Fruit fly (Drosophila melanogaster) whole organism, wandering third instar larva: ENCODE results near the gene gig.

ENCODE experiments used
- Abd-B ChIP-seq: fragments of >200 bp; optimal IDR thresholded peaks from 2 replicates; lab custom pipeline; 2017; ENCODE audit warnings: missing biosample characterization, missing genetic modification characterization
- CG32264 ChIP-seq: fragments of 200-800 bp; sonication (Bioruptor generic); optimal IDR thresholded peaks from 2 replicates; lab custom pipeline; 2016; ENCODE audit warnings: missing biosample characterization, missing genetic modification characterization
- CG9705 ChIP-seq: fragments of 200-800 bp; sonication (Bioruptor generic); optimal IDR thresholded peaks from 2 replicates; lab custom pipeline; 2018; ENCODE audit warnings: missing biosample characterization, mild to moderate bottlenecking, missing genetic modification characterization
- CrebA ChIP-seq: fragments of 200-800 bp; sonication (Bioruptor generic); optimal IDR thresholded peaks from 2 replicates; lab custom pipeline; 2016; ENCODE audit warnings: missing biosample characterization, mild to moderate bottlenecking, missing genetic modification characterization, borderline replicate concordance
- Dfd ChIP-seq: fragments of >200 bp; optimal IDR thresholded peaks from 2 replicates; lab custom pipeline; 2017; ENCODE audit warnings: missing biosample characterization, missing genetic modification characterization
- Dif ChIP-seq: fragments of 200-275, 200-300 bp; sonication (Bioruptor generic); optimal IDR thresholded peaks from 2 replicates; lab custom pipeline; 2018; ENCODE audit warnings: missing biosample characterization, missing genetic modification characterization; ENCODE audit not compliant: partially characterized antibody
- GATAd ChIP-seq: sonication (Bioruptor generic); optimal IDR thresholded peaks from 2 replicates; lab custom pipeline; 2016; ENCODE audit warnings: missing biosample characterization, missing genetic modification characterization
- HLH106 ChIP-seq: fragments of 200-800 bp; optimal IDR thresholded peaks from 3 replicates; lab custom pipeline; 2019; ENCODE audit warnings: missing biosample characterization, mild to moderate bottlenecking, missing genetic modification characterization, moderate library complexity
- Hnf4 ChIP-seq: fragments of 200-800 bp; sonication (Bioruptor generic); optimal IDR thresholded peaks from 2 replicates; lab custom pipeline; 2016; ENCODE audit warnings: missing biosample characterization, mild to moderate bottlenecking, missing genetic modification characterization
- Hr78 ChIP-seq: fragments of >200 bp; optimal IDR thresholded peaks from 2 replicates; lab custom pipeline; 2017; ENCODE audit warnings: missing biosample characterization, missing genetic modification characterization
- Hr83 ChIP-seq: fragments of 200-300 bp; sonication (Bioruptor generic); optimal IDR thresholded peaks from 2 replicates; lab custom pipeline; 2016; ENCODE audit warnings: missing biosample characterization, mild to moderate bottlenecking, missing genetic modification characterization, moderate library complexity; ENCODE audit not compliant: poor library complexity, severe bottlenecking
- Jra ChIP-seq: sonication (Bioruptor generic); optimal IDR thresholded peaks from 2 replicates; lab custom pipeline; 2016; ENCODE audit warnings: missing biosample characterization, missing genetic modification characterization
- Mio ChIP-seq: sonication (Bioruptor generic); optimal IDR thresholded peaks from 2 replicates; lab custom pipeline; 2016; ENCODE audit warnings: missing biosample characterization, missing genetic modification characterization
- Myc ChIP-seq: fragments of >200 bp; optimal IDR thresholded peaks from 2 replicates; lab custom pipeline; 2017
- N ChIP-seq: fragments of >200 bp; optimal IDR thresholded peaks from 2 replicates; lab custom pipeline; 2018; ENCODE audit warnings: missing biosample characterization, missing external identifiers, missing genetic modification characterization
- OdsH ChIP-seq: fragments of 200-800 bp; sonication (Bioruptor generic); optimal IDR thresholded peaks from 2 replicates; lab custom pipeline; 2016; ENCODE audit warnings: missing biosample characterization, mild to moderate bottlenecking, missing genetic modification characterization
- Rel ChIP-seq, 2 experiments: fragments of 200-800 bp; sonication (Bioruptor generic) in 1 of 2; optimal IDR thresholded peaks; 2 replicates in 1 of 2; 3 replicates in 1 of 2; lab custom pipeline; 2016 to 2019; ENCODE audit warnings: mild to moderate bottlenecking in 2 of 2, missing biosample characterization in 2 of 2, missing genetic modification characterization in 2 of 2, moderate library complexity in 1 of 2
- Sp1 ChIP-seq: fragments of 200-800 bp; sonication (Bioruptor generic); optimal IDR thresholded peaks from 3 replicates; lab custom pipeline; 2019; ENCODE audit warnings: missing biosample characterization, mild to moderate bottlenecking, missing genetic modification characterization, moderate library complexity
- Vsx2 ChIP-seq: fragments of 200-300, 225-300 bp; sonication (Bioruptor generic); optimal IDR thresholded peaks from 2 replicates; lab custom pipeline; 2018; ENCODE audit warnings: missing biosample characterization, missing genetic modification characterization; ENCODE audit not compliant: partially characterized antibody
- br ChIP-seq: fragments of 200-800 bp; sonication (Bioruptor generic); optimal IDR thresholded peaks from 2 replicates; lab custom pipeline; 2016; ENCODE audit warnings: missing biosample characterization, missing genetic modification characterization
- brk ChIP-seq: fragments of 200-800 bp; sonication (Bioruptor generic); optimal IDR thresholded peaks from 2 replicates; lab custom pipeline; 2016; ENCODE audit warnings: missing biosample characterization, mild to moderate bottlenecking, missing genetic modification characterization
- dl ChIP-seq, 2 experiments: fragments of 175-275, 200-275 bp in 1 of 2; fragments of 200-275 bp in 1 of 2; sonication (Bioruptor generic); optimal IDR thresholded peaks; lab custom pipeline; 2018; ENCODE audit warnings: mild to moderate bottlenecking in 2 of 2, missing biosample characterization in 2 of 2, missing genetic modification characterization in 2 of 2, moderate library complexity in 2 of 2; ENCODE audit not compliant: partially characterized antibody in 2 of 2, insufficient read depth in 1 of 2
- dmrt93B ChIP-seq: fragments of 200-800 bp; sonication (Bioruptor generic); optimal IDR thresholded peaks from 2 replicates; lab custom pipeline; 2018; ENCODE audit warnings: missing biosample characterization, mild to moderate bottlenecking, missing genetic modification characterization
- dsf ChIP-seq: sonication (Bioruptor generic); optimal IDR thresholded peaks from 2 replicates; lab custom pipeline; 2016; ENCODE audit warnings: missing biosample characterization, missing genetic modification characterization, borderline replicate concordance
- ey ChIP-seq: fragments of 200-800 bp; sonication (Bioruptor generic); optimal IDR thresholded peaks from 2 replicates; lab custom pipeline; 2016; ENCODE audit warnings: missing biosample characterization, missing genetic modification characterization
- foxo ChIP-seq, 2 experiments: fragments of 200-800 bp; sonication (Bioruptor generic); optimal IDR thresholded peaks; 2 replicates in 1 of 2; 3 replicates in 1 of 2; lab custom pipeline; 2016 to 2017; ENCODE audit warnings: missing biosample characterization in 2 of 2, missing genetic modification characterization in 2 of 2
- fru ChIP-seq: fragments of 200-800 bp; sonication (Bioruptor generic); optimal IDR thresholded peaks from 3 replicates; lab custom pipeline; 2016; ENCODE audit warnings: missing biosample characterization, mild to moderate bottlenecking, missing genetic modification characterization
- h ChIP-seq: fragments of 200-800 bp; sonication (Bioruptor generic); optimal IDR thresholded peaks from 3 replicates; lab custom pipeline; 2016; ENCODE audit warnings: missing biosample characterization, mild to moderate bottlenecking, missing genetic modification characterization
- jim ChIP-seq: fragments of 175-275, 200-325 bp; sonication (Bioruptor generic); optimal IDR thresholded peaks from 2 replicates; lab custom pipeline; 2016; ENCODE audit warnings: missing biosample characterization, mild to moderate bottlenecking, missing genetic modification characterization
- lola ChIP-seq: fragments of >200 bp; optimal IDR thresholded peaks from 2 replicates; lab custom pipeline; 2017; ENCODE audit warnings: missing biosample characterization, missing genetic modification characterization
- pan ChIP-seq: fragments of >200 bp; optimal IDR thresholded peaks from 2 replicates; lab custom pipeline; 2017
- psq ChIP-seq: fragments of 200-800 bp; sonication (Bioruptor generic); optimal IDR thresholded peaks from 3 replicates; lab custom pipeline; 2017; ENCODE audit warnings: missing biosample characterization, mild to moderate bottlenecking, missing genetic modification characterization, moderate library complexity
- rgr ChIP-seq: fragments of 200-800 bp; sonication (Bioruptor generic); optimal IDR thresholded peaks from 3 replicates; lab custom pipeline; 2016; ENCODE audit warnings: missing biosample characterization, mild to moderate bottlenecking, missing genetic modification characterization
- sage ChIP-seq: fragments of 200-800 bp; sonication (Bioruptor generic); optimal IDR thresholded peaks from 2 replicates; lab custom pipeline; 2016; ENCODE audit warnings: missing biosample characterization, mild to moderate bottlenecking, missing genetic modification characterization
- sv ChIP-seq: fragments of 200-800 bp; sonication (Bioruptor generic); optimal IDR thresholded peaks from 3 replicates; lab custom pipeline; 2016; ENCODE audit warnings: missing biosample characterization, missing genetic modification characterization
- tai ChIP-seq: sonication (Bioruptor generic); optimal IDR thresholded peaks from 2 replicates; lab custom pipeline; 2016; ENCODE audit warnings: missing biosample characterization, missing genetic modification characterization
- usp ChIP-seq: fragments of >200 bp; optimal IDR thresholded peaks from 2 replicates; lab custom pipeline; 2017; ENCODE audit warnings: missing biosample characterization, missing genetic modification characterization
- woc ChIP-seq: sonication (Bioruptor generic); optimal IDR thresholded peaks from 2 replicates; lab custom pipeline; 2016; ENCODE audit warnings: missing biosample characterization, mild to moderate bottlenecking, missing genetic modification characterization

Gene gig

DNA sequence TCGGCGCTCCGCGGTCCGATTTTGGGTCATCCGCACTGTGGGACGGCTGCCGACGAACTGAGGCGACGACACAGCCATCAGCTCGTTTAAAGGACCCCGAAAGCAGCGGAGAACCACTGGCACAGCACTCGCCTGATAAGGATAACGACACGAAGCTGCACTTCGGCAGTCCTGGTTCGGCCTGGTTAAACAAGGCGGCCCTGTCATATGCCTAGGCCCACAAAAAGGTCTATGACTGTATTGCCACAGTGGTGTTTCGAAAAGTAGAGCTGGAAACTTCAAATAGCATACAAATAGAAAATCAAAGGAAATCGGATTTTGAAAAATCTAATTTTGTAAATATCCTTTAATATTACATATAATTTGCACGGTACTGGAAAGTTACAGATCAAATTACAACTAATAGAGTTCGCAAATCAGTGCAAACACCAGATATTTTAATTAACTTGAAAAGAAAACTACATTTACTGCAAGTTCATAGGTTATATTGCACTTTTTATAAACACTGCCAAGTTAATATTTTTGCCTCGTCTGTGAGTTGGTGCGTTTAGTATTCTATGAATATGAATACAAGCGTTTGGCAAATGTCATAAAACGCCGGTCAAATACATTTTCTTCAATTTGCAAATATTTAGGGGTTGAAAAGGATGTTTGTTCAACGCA, 56.4 kb downstream of the gig start:
- no peak for TF ChIP-seq usp (GFP tag; lab: Kevin White, UChicago)
- peak; percentile 12 for TF ChIP-seq fru (GFP tag; lab: Kevin White, UChicago)
- TF ChIP-seq N, result no peak
- peak; percentile 8 for TF ChIP-seq dsf
- TF ChIP-seq Hr78 (GFP tag; lab: Kevin White, UChicago), result no peak
- TF ChIP-seq Hr83 (GFP tag; lab: Kevin White, UChicago), result no peak
- no peak for TF ChIP-seq Hnf4 (GFP tag; lab: Kevin White, UChicago)
- peak; percentile 50 for TF ChIP-seq sv
- TF ChIP-seq Sp1 (GFP tag; lab: Kevin White, UChicago), result peak; percentile 39
- no peak for TF ChIP-seq HLH106 (tag; lab: Kevin White, UChicago)
- TF ChIP-seq tai (GFP tag; lab: Kevin White, UChicago), result peak; percentile 64
- TF ChIP-seq CrebA (GFP tag; lab: Kevin White, UChicago), result no peak
- TF ChIP-seq dl (GFP tag; optimal IDR thresholded peaks at IDR 0.05; lab: Kevin White, UChicago; ENCODE audit: insufficient read depth in 1 of 2, partially characterized antibody in 2 of 2), result no peak
- TF ChIP-seq woc (GFP tag; lab: Kevin White, UChicago), result no peak
- no peak for TF ChIP-seq Vsx2 (GFP tag; lab: Kevin White, UChicago)
- no peak for TF ChIP-seq Myc (lab: Kevin White, UChicago)
- TF ChIP-seq psq, result peak; percentile 9
- TF ChIP-seq CG9705 (GFP tag; lab: Kevin White, UChicago), result no peak
- no peak for TF ChIP-seq GATAd
- peak; percentile 67 for TF ChIP-seq OdsH
- TF ChIP-seq sage, result no peak
- peak; percentile 49 for TF ChIP-seq Dif
- no peak for TF ChIP-seq jim (GFP tag; lab: Kevin White, UChicago)
- no peak for TF ChIP-seq lola (GFP tag; lab: Kevin White, UChicago)
- no peak for TF ChIP-seq Abd-B
- peak; percentile 50 for TF ChIP-seq ey (GFP tag; lab: Kevin White, UChicago)
- TF ChIP-seq dmrt93B, result no peak
- no peak for TF ChIP-seq Jra (GFP tag; lab: Kevin White, UChicago)
- peak; percentile 26 for TF ChIP-seq h
- TF ChIP-seq Mio (GFP tag; lab: Kevin White, UChicago), result no peak
- TF ChIP-seq foxo (GFP tag; optimal IDR thresholded peaks at IDR 0.05; lab: Kevin White, UChicago), result peak in 1 of 2 experiments; percentile 19
- no peak for TF ChIP-seq brk (GFP tag; lab: Kevin White, UChicago)
- TF ChIP-seq Dfd, result no peak
- no peak for TF ChIP-seq pan (lab: Kevin White, UChicago)
- peak; percentile 53 for TF ChIP-seq rgr (GFP tag; lab: Kevin White, UChicago)
- TF ChIP-seq br (GFP tag; lab: Kevin White, UChicago), result peak; percentile 32
- no peak for TF ChIP-seq CG32264 (GFP tag; lab: Kevin White, UChicago)
- no peak for TF ChIP-seq Rel (GFP tag; optimal IDR thresholded peaks at IDR 0.05; lab: Kevin White, UChicago)
- no peak for TF ChIP-seq Rel (tag; optimal IDR thresholded peaks at IDR 0.05; lab: Kevin White, UChicago)

DNA sequence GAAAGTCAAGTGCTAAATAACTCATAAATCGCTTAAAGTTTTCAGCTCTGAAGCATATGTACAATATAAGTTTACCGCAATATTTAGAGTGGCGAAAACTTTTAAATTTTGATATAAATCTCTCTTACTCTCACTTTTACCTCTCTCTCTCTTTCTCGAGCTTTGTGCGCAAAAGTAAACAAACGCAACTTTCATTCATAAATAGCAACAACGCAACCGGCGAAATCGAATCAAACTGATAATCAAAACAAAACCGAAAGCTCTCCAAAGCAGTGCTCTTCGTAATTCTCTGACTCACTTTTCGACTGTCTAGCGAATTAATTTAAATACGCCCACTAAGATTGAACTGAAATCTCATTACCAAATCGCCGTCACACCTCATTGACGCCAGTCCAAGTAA, 56.9 kb downstream of the gig start:
- no peak for TF ChIP-seq HLH106 (tag; lab: Kevin White, UChicago)
- TF ChIP-seq lola (GFP tag; lab: Kevin White, UChicago), result peak; percentile 72
